Worm (Caenorhabditis elegans) whole organism, L1 larva: ENCODE data around the gene srh-60.

ENCODE experiments used
- C16A3.4 ChIP-seq: fragments of 150-350 bp; optimal IDR thresholded peaks from 2 replicates; lab custom pipeline; 2014; ENCODE audit warnings: missing biosample characterization, missing genetic modification characterization
- dpl-1 ChIP-seq, 3 experiments: fragments of 150-350 bp in 2 of 3; sonication (generic microtip) in 1 of 3; optimal IDR thresholded peaks; 2 replicates each; lab custom pipeline; 2014 to 2017; ENCODE audit warnings: missing biosample characterization in 3 of 3, missing genetic modification characterization in 3 of 3, missing genetic modification reagents in 3 of 3
- efl-1 ChIP-seq, 4 experiments: fragments of 150-350 bp; optimal IDR thresholded peaks in 3 of 4; peaks in 1 of 4; 1 replicate in 1 of 4; 2 replicates in 3 of 4; lab custom pipeline; 2014; ENCODE audit warnings: missing biosample characterization in 2 of 4, missing genetic modification characterization in 2 of 4, missing genetic modification reagents in 2 of 4
- elt-3 ChIP-seq, 6 experiments: fragments of 150-350 bp in 1 of 6; sonication (generic microtip); optimal IDR thresholded peaks; 2 replicates each; lab custom pipeline; 2017 to 2018; ENCODE audit warnings: missing biosample characterization in 6 of 6, missing genetic modification characterization in 6 of 6, inconsistent platforms in 1 of 6
- hlh-17 ChIP-seq: fragments of 200-800 bp; sonication (Bioruptor generic); optimal IDR thresholded peaks from 2 replicates; lab custom pipeline; 2018; ENCODE audit warnings: missing genetic modification characterization, mild to moderate bottlenecking, missing compliant biosample characterization, moderate library complexity, borderline replicate concordance
- jun-1 ChIP-seq: fragments of 150-350 bp; optimal IDR thresholded peaks from 2 replicates; lab custom pipeline; 2014; ENCODE audit warnings: missing biosample characterization, missing genetic modification reagents, missing genetic modification characterization
- unc-62 ChIP-seq: fragments of 150-350 bp; optimal IDR thresholded peaks from 2 replicates; lab custom pipeline; 2014; ENCODE audit warnings: missing biosample characterization, missing genetic modification reagents, missing genetic modification characterization
- ztf-11 ChIP-seq, 2 experiments: sonication (generic microtip); optimal IDR thresholded peaks; 2 replicates each; lab custom pipeline; 2016 to 2017; ENCODE audit warnings: missing genetic modification characterization in 2 of 2, missing biosample characterization in 1 of 2, missing compliant biosample characterization in 1 of 2

- TF ChIP-seq hlh-17 (GFP tag; lab: Kevin White, UChicago): no peak
- no peak for TF ChIP-seq elt-3 (tag; optimal IDR thresholded peaks at IDR 0.05; lab: Kevin White, UChicago)
- no peak for TF ChIP-seq ztf-11 (tag; optimal IDR thresholded peaks at IDR 0.05; lab: Kevin White, UChicago)
- no peak for TF ChIP-seq jun-1 (tag; lab: Kevin White, UChicago)
- TF ChIP-seq efl-1 (optimal IDR thresholded peaks at IDR 0.05; lab: Kevin White, UChicago): no peak
- no peak for TF ChIP-seq efl-1 (GFP tag; optimal IDR thresholded peaks at IDR 0.05 in 1 of 2; lab: Kevin White, UChicago)
- TF ChIP-seq unc-62: no peak
- TF ChIP-seq C16A3.4 (tag; lab: Kevin White, UChicago): no peak
- TF ChIP-seq dpl-1 (GFP tag; optimal IDR thresholded peaks at IDR 0.05; lab: Kevin White, UChicago): no peak
Observed at ce11 chrII:3579767-3580166, 3.7 kb upstream of the srh-60 start, which contains the start of gene clec-134.
